Fruit fly (Drosophila melanogaster) S2 (cell line): ENCODE measurements around the gene Hmbs.

Source experiments
- CG8478 ChIP-seq: fragments of >200 bp; optimal IDR thresholded peaks from 2 replicates; lab custom pipeline; 2018
- CTCF ChIP-seq, 2 experiments: fragments of >200 bp; optimal IDR thresholded peaks; 2 replicates each; lab custom pipeline; 2018

Hmbs gene

DNA sequence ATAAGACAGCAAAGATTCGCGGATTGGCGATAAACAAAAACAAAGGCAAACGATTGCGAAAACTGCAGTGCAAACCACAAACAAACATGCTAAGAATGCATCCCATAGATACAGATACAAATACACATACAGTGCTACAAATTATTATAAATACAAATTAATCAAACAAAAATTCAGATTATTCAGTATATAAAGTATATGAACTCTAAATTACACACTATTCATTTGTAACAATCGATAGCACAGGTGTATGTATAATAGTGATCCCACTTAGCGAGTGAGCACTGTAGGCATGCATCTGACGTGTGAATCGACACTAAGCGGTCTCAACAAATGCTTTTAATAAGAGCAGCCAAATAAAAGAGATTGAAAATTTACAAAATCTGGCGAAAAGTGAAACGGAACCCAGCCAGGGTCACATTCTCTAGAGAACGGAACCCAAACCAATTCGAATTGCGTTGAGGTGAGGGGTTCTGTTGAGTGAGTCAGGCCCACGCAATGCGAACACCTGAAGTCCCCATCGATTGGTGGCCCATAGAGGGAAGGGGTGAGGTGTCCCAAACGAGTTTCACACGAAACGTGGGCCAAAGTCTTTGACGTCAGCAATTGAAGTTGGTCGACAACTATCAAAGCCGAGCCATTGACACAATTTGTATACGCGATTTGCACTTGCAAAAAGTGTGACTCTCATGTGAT is 39.9 kb downstream of the Hmbs start:
- no peak for TF ChIP-seq CG8478 (lab: Kevin White, UChicago)
- TF ChIP-seq CTCF (optimal IDR thresholded peaks at IDR 0.05; lab: Kevin White, UChicago) = no peak

DNA sequence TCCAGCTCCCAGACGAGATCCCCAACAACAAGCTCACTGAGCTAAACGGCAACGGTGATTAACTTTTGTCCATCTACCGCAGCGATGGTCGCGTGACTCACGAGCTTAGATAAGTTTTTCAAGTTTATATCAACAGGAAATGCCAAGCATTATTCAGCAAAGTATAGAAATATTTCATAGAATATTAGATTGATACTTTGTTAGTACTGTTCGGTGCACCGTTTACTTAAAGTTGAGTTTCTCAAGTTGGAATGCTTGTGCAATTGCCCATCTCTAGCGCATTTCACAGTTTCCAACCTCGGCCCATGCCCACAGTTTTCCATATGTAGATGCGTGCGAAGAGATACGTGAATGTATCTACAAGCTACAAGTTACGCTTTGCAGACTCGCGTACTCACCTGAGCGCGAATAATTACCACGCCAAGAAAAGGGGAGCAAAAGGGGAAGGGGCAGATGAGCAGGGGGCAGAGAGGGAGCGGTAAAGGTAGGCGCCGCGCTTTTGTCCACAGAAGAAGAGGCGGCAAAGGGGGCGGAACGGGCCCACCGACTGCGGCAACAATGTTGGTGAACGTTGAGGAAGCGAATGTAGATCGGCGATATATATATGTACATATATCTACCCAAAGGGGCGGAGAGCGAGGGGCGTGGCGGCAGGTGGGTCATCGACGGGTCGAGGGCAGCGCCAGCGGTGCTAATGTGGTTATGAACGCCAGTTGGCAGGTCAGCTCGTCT is 41.5 kb downstream of the Hmbs start:
- TF ChIP-seq CTCF (optimal IDR thresholded peaks at IDR 0.05; lab: Kevin White, UChicago) (no peak), CG8478 (lab: Kevin White, UChicago) (no peak)

DNA sequence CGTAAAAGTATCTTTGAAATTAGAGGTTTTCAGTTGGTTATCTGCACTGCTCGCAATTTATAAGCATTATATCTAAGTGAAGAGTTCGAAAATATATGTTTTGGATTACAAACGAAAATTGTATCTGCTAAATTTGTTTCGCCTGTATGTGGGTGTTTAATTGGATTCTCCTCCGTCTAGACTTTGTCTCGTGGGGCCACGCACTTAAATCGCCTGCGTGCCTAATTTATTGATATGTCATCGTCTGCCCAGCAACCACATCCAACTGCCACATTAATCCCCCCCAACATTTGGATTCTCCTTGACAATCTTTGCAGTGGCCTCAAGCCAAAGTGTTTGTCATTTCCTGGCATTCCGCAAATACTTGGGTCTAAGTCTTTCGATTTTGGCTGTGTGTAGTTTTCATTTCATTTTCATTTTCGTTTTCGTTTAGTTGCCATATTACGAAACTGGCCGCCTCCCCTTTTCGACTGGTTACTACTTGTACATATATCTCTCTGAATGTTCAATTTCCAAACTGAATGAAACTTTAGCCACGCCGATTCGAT is 43.5 kb downstream of the Hmbs start:
- TF ChIP-seq CTCF (optimal IDR thresholded peaks at IDR 0.05; lab: Kevin White, UChicago) = no peak
- TF ChIP-seq CG8478 (lab: Kevin White, UChicago) = no peak

DNA sequence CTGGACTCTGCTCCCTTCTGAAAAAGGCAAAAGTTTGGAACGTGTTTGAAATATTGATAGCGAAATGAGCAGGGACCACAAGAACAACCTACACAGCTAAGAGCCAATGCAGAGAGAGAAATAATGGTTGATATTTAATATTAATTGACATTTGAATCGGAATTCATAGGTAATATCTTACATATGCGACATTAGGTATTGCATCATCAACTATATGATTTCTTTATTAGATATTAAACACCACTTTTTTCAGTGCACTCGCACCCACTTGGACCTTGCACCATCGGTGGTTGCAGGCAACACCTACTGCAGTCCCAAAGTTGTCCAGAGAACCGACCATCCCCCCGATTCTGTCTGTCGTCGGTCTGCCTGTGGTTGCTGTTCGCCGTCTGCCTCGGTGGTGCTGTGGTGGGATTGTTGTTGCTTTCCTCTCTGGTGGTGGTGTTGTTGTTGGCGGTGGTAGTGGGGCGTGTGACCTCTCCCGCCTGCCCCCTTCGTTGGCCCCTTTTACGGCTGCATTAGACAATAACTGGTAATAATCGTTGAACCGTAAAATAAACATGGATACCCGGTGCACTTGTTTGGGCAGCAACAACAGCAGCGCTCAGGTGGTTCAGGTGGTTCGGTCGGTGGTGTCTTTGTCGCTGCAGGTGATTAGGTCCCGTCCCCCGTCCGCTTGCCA is 44.3 kb downstream of the Hmbs start:
- TF ChIP-seq CTCF (optimal IDR thresholded peaks at IDR 0.05; lab: Kevin White, UChicago) = no peak
- no peak for TF ChIP-seq CG8478 (lab: Kevin White, UChicago)

DNA sequence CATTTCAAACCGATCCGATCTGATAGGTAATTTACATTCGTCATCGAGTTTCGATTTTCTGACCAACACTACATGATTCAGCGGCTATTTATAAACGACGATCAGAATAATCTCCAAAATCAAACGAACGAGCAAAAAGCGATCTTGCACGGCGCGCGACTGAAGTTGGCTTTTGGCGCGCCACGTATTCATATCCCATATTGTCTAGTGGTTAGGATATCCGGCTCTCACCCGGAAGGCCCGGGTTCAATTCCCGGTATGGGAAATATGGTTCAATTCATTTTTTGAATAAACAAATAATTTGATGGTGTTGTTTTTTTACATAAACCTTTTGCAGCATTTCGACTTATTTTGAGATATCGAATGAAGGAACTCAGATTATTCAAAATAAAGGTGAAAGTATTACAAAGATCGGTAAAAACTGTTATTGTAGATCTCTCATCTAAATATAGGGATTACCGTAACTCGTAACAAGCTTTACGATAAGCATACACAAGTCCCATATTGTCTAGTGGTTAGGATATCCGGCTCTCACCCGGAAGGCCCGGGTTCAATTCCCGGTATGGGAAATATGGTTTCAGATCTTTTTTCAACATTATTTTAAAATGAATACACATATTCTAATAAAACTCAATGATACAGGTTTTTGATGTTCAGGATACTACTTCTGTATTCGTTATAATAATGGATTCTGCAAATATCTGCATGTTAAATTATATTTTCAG is 45.2 kb downstream of the Hmbs start:
- TF ChIP-seq CG8478 (lab: Kevin White, UChicago) (no peak), CTCF (optimal IDR thresholded peaks at IDR 0.05; lab: Kevin White, UChicago) (no peak)

DNA sequence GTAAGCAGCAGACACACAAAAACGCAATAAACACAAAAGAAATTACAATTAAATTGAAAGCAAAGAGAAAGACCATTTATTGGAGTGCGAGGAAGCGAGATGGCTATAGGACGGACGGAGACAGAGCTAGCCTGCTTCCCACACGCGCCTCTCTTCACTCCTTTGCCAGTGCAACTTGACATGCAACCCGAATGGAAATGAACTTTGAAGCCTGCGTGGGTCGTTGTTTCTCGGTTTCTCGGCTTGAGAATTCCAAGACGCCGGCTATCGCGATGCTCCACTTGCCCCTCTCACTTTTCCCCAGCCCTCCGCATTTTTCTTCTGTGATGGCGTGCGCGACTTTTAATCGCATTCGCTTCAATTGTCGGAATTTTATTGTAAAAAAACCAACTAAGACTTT is 46.3 kb downstream of the Hmbs start:
- no peak for TF ChIP-seq CG8478 (lab: Kevin White, UChicago)
- no peak for TF ChIP-seq CTCF (optimal IDR thresholded peaks at IDR 0.05; lab: Kevin White, UChicago)

DNA sequence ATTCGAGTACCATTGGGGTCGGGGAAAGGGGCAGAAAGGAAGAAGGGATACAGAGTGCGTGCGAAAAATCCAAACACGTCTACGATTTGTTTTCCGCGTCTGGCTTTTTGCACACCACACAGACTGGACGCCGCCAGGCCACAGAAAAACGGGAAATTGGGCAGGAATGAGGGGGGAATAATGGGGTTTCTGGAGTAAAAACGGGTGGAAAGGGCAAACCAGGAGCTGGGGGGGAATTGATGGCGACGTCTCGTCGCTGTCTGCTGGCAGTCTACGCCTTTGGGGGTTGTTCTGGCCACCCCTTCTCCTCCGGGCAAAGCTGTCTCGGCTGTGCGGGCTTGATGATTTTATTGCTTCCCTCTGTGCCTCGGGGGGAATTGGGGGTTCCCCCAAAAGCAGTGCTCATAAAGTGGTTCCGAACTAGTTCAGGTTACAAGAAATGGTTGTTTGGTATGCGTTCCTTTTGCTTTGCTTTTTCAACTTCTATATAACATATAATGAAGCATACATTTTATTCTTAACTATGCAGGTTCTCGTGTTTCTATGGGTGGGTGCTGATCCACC is 51.1 kb downstream of the Hmbs start:
- TF ChIP-seq CG8478 (lab: Kevin White, UChicago) = no peak
- no peak for TF ChIP-seq CTCF (optimal IDR thresholded peaks at IDR 0.05; lab: Kevin White, UChicago)

DNA sequence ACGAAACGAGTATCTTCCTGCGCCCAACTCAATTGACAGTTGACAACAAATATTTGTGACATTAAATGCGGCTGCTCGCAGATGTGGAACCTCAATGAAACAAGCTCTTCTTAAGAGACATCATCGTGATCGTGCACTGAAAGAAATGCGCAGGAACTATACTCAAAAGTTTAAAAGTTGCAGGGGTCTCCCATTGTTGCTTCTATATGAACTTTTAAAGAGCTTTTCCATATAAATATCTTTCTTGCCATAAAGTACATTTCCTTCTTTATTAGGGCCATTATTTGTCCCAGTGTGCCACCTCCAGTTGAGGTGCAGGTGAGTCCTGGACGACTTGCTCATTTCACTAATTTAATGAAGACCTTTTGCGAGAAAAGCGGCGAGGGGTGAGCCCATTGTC is 53.4 kb downstream of the Hmbs start:
- TF ChIP-seq CG8478 (lab: Kevin White, UChicago) = no peak
- no peak for TF ChIP-seq CTCF (optimal IDR thresholded peaks at IDR 0.05; lab: Kevin White, UChicago)

DNA sequence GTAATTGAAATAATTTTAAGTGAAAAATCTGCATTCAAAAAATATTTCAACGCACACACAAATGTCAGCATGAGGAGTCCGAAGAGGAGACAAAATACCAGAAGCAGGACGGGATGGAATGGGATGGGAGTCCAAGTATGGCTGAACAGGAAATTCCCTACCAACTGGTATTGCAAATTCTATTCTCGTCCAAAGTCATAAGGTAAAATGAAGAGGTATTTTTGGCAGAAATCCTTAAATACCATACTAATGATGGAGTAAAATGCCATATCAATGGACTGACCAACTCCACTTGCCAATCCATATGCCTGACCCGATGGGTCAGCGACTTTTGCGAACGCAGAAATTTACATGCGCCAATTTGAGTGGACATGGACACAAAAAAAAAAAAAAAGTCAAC is 54.2 kb downstream of the Hmbs start:
- no peak for TF ChIP-seq CTCF (optimal IDR thresholded peaks at IDR 0.05; lab: Kevin White, UChicago)
- no peak for TF ChIP-seq CG8478 (lab: Kevin White, UChicago)
